Worm (Caenorhabditis elegans): Measurements from ENCODE around the gene Y81B9A.1.

ce11 chrX:9230322-9230721, 38.1 kb downstream of the Y81B9A.1 start:
- TF ChIP-seq him-1 (tag; optimal IDR thresholded peaks at IDR 0.05) = no peak
- no peak for TF ChIP-seq dao-5 (tag; optimal IDR thresholded peaks at IDR 0.05)
